Fruit fly (Drosophila melanogaster) Kc167 (cell line): ENCODE results near the gene CG32669.

ENCODE experiments used
- Sin3A ChIP-seq: fragments of >200 bp; optimal IDR thresholded peaks from 2 replicates; lab custom pipeline; 2018; ENCODE audit warnings: missing external identifiers
- h ChIP-seq: fragments of >200 bp; optimal IDR thresholded peaks from 3 replicates; lab custom pipeline; 2018; ENCODE audit warnings: missing external identifiers
- insv ChIP-seq: fragments of >200 bp; optimal IDR thresholded peaks from 3 replicates; lab custom pipeline; 2018; ENCODE audit warnings: missing external identifiers
- psq ChIP-seq: fragments of >200 bp; optimal IDR thresholded peaks from 2 replicates; lab custom pipeline; 2017; ENCODE audit warnings: missing external identifiers
- ttk ChIP-seq: sonication (Bioruptor generic); optimal IDR thresholded peaks from 2 replicates; lab custom pipeline; 2017; ENCODE audit warnings: missing external identifiers

DNA sequence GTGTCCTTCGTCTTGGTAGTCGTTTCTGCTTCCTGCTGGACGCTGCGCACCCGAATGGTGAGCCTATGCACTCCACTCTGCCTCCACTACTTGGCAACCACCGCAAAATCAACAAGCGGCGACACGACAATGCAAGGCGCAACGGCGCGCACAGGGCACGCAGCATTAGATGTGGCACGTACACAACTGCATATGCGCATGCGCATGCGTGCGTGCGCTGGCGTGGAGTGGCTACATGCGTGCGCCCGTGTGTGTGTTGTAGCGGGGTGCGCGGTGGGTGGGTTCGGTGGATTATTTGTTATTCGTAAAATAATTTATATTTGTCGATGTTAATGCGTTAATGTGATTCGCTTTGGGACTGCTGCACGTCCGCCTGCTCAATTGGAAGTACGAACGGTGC is 9.2 kb downstream of the CG32669 start:
- TF ChIP-seq h (lab: Kevin White, UChicago) (no peak), psq (lab: Kevin White, UChicago) (no peak), ttk (lab: Kevin White, UChicago) (no peak), Sin3A (lab: Kevin White, UChicago) (no peak), insv (no peak)
